Worm (Caenorhabditis elegans): ENCODE results near the gene F10D2.10.
A peak's percentile ranks its signal among the peaks of the same experiment; 100 is the strongest.

Gene F10D2.10

DNA sequence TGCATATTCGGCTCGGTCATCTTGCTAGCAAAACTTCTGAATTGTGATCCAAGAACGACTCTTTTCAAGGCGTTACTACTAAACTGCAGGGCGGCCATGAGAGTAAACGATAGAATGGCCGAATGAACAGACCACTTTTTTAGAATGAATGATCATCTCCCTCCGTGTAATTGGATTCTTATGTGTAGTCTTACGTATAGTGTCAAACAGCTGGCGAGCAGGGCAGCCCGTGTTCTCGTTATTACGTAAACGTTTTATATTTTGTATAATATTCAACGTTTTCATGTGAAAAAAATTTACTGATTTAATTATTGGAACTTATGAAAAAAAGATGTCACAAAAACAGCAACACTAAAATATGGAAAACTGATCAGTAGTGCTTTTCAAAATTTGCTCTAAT is at the start of gene F10D2.10:
F10D2.10 (minus strand) TSS at position 101 of the 400 bp plus-strand sequence.
- TF ChIP-seq elt-1 (tag; optimal IDR thresholded peaks at IDR 0.05; ENCODE audit: borderline replicate concordance, insufficient read depth) (no peak), hlh-1 (tag; optimal IDR thresholded peaks at IDR 0.05) (peak; percentile 40)

DNA sequence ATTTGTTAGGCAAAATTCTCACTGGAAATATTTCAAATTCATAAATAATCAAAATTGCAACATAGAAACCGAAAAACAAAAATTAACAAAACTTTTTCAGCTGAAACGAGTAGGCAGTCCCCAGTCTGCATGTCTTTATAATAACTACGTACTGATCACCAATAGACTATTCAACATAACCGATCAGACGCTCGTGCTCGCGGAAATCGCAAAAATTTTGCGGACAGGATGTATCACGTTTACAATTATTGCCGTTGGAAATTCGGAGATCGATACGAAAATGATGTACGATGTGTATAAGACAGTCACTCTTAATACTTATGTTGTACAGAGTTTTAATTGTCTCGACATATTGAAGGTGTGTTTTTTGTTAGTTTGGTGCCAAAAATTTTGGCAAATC is 45.4 kb upstream of the F10D2.10 start:
- TF ChIP-seq ceh-39 (tag; optimal IDR thresholded peaks at IDR 0.05) (no peak), ceh-43 (GFP tag; optimal IDR thresholded peaks at IDR 0.05) (no peak), unc-39 (tag; optimal IDR thresholded peaks at IDR 0.05) (no peak), snpc-4 (tag; optimal IDR thresholded peaks at IDR 0.05) (no peak), sptf-1 (tag; optimal IDR thresholded peaks at IDR 0.05) (no peak), drap-1 (GFP tag; optimal IDR thresholded peaks at IDR 0.05) (no peak), hlh-1 (tag; optimal IDR thresholded peaks at IDR 0.05) (no peak), mls-2 (tag; optimal IDR thresholded peaks at IDR 0.05) (no peak), nhr-12 (tag; optimal IDR thresholded peaks at IDR 0.05) (no peak), ham-2 (GFP tag; optimal IDR thresholded peaks at IDR 0.05) (no peak), unc-120 (tag; optimal IDR thresholded peaks at IDR 0.05; ENCODE audit: poor library complexity, severe bottlenecking) (no peak)

ce11 chrV:7199932-7200331 is 44.0 kb upstream of the F10D2.10 start, which contains the start of gene F09G2.1:
F09G2.1 (plus strand) TSS chrV:7200232.
- TF ChIP-seq pha-4 (tag; optimal IDR thresholded peaks at IDR 0.05), result no peak
- no peak for TF ChIP-seq mep-1 (tag; optimal IDR thresholded peaks at IDR 0.05)
- no peak for TF ChIP-seq ceh-83 (GFP tag; optimal IDR thresholded peaks at IDR 0.05)
- no peak for TF ChIP-seq nhr-2 (tag; optimal IDR thresholded peaks at IDR 0.05)
- no peak for TF ChIP-seq nhr-237 (tag; optimal IDR thresholded peaks at IDR 0.05)
- TF ChIP-seq drap-1 (GFP tag; optimal IDR thresholded peaks at IDR 0.05), result no peak
- no peak for TF ChIP-seq snpc-4 (tag; optimal IDR thresholded peaks at IDR 0.05)
- TF ChIP-seq unc-39 (tag; optimal IDR thresholded peaks at IDR 0.05), result no peak
- TF ChIP-seq mls-2 (tag; optimal IDR thresholded peaks at IDR 0.05), result no peak

DNA sequence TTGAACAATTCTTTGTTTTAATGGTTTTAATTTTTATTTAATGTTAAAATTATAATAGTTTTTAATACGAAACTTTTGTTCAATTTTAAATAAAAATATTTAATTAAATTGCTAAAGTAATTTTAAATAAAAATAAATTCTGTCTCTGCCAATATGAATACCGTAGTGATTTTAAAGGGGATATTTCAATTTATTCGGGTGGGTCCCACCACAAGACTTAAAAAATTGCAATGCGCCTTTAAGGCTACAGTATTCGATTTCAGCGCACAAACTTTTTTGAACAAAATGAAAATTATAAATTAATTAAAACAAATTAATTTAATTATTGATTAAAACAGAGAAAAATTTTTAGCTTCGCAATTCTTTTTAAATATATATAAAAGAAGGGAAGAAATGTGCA is 43.1 kb upstream of the F10D2.10 start:
- TF ChIP-seq unc-120 (tag; optimal IDR thresholded peaks at IDR 0.05; ENCODE audit: poor library complexity, severe bottlenecking) (no peak), ces-1 (GFP tag; optimal IDR thresholded peaks at IDR 0.05) (no peak), sem-2 (GFP tag; optimal IDR thresholded peaks at IDR 0.05) (no peak), ceh-43 (GFP tag; optimal IDR thresholded peaks at IDR 0.05) (no peak), unc-39 (tag; optimal IDR thresholded peaks at IDR 0.05) (no peak), lin-32 (GFP tag; optimal IDR thresholded peaks at IDR 0.05) (no peak)

DNA sequence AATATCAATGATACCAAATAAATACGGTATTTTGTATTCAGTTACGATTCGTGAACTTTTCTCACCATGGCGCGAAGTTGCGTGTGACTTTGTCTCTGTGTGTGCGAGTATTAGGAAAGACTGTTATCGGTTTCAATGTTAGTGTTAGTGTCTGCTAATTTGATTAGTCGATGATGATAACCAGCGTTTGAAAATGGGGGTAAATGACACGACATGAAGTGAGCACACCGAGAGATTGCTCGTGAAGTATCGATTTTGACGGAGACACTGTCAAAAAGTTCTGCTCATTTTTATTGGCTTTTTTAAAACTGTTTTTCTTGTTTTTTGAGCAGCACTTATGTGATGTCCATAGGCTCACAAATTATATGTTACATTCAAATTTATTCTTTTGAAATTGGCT is 42.4 kb upstream of the F10D2.10 start:
- TF ChIP-seq tbx-8 (GFP tag; optimal IDR thresholded peaks at IDR 0.05), result no peak
- no peak for TF ChIP-seq ces-1 (GFP tag; optimal IDR thresholded peaks at IDR 0.05)
- no peak for TF ChIP-seq ceh-39 (tag; optimal IDR thresholded peaks at IDR 0.05)
- TF ChIP-seq lin-32 (GFP tag; optimal IDR thresholded peaks at IDR 0.05), result no peak
- no peak for TF ChIP-seq sem-2 (GFP tag; optimal IDR thresholded peaks at IDR 0.05)
- TF ChIP-seq ham-2 (GFP tag; optimal IDR thresholded peaks at IDR 0.05), result no peak
- TF ChIP-seq pha-4 (tag; optimal IDR thresholded peaks at IDR 0.05), result no peak
- TF ChIP-seq nhr-2 (tag; optimal IDR thresholded peaks at IDR 0.05), result no peak
- no peak for TF ChIP-seq M03D4.4 (tag; optimal IDR thresholded peaks at IDR 0.05)
- no peak for TF ChIP-seq unc-39 (tag; optimal IDR thresholded peaks at IDR 0.05)
- no peak for TF ChIP-seq nhr-76 (tag; optimal IDR thresholded peaks at IDR 0.05)
- TF ChIP-seq blmp-1 (tag; optimal IDR thresholded peaks at IDR 0.05), result no peak
- TF ChIP-seq lin-13 (tag; optimal IDR thresholded peaks at IDR 0.05), result no peak
- no peak for TF ChIP-seq sptf-1 (tag; optimal IDR thresholded peaks at IDR 0.05)
- no peak for TF ChIP-seq snpc-4 (tag; optimal IDR thresholded peaks at IDR 0.05)

- TF ChIP-seq unc-120 (tag; optimal IDR thresholded peaks at IDR 0.05; ENCODE audit: poor library complexity, severe bottlenecking) (no peak), flh-1 (GFP tag; optimal IDR thresholded peaks at IDR 0.05) (no peak), drap-1 (GFP tag; optimal IDR thresholded peaks at IDR 0.05) (no peak), bed-3 (GFP tag; optimal IDR thresholded peaks at IDR 0.05) (no peak), mab-5 (tag; optimal IDR thresholded peaks at IDR 0.05) (no peak), zip-8 (tag; optimal IDR thresholded peaks at IDR 0.05) (no peak)
Measured at ce11 chrV:7197036-7197435, 41.1 kb upstream of the F10D2.10 start.

Data from whole organism, mixed stage, embryonic.